Worm (Caenorhabditis elegans) whole organism, late embryonic: Measurements from ENCODE around the gene ift-43.

Source experiments
- C38D4.7 ChIP-seq: fragments of 200-800 bp; sonication (Bioruptor generic); optimal IDR thresholded peaks from 2 replicates; lab custom pipeline; 2018; ENCODE audit warnings: mild to moderate bottlenecking, missing genetic modification characterization, moderate library complexity, missing compliant biosample characterization
- T23F11.4 ChIP-seq: fragments of 200-800 bp; sonication (Bioruptor generic); optimal IDR thresholded peaks from 2 replicates; lab custom pipeline; 2018; ENCODE audit warnings: mild to moderate bottlenecking, missing genetic modification characterization, missing compliant biosample characterization
- Y22D7AL.16 ChIP-seq: sonication (generic microtip); optimal IDR thresholded peaks from 2 replicates; lab custom pipeline; 2016; ENCODE audit warnings: missing genetic modification characterization, missing compliant biosample characterization
- ahr-1 ChIP-seq: sonication (generic microtip); optimal IDR thresholded peaks from 2 replicates; lab custom pipeline; 2016; ENCODE audit warnings: missing genetic modification characterization, missing compliant biosample characterization
- ama-1 ChIP-seq: fragments of 150-350 bp; optimal IDR thresholded peaks from 2 replicates; lab custom pipeline; 2014
- ceh-14 ChIP-seq: sonication (generic microtip); optimal IDR thresholded peaks from 2 replicates; lab custom pipeline; 2016; ENCODE audit warnings: missing genotype, missing genetic modification characterization, missing compliant biosample characterization
- ceh-18 ChIP-seq: sonication (generic microtip); optimal IDR thresholded peaks from 2 replicates; lab custom pipeline; 2016; ENCODE audit warnings: missing genetic modification characterization, missing compliant biosample characterization
- ceh-2 ChIP-seq: sonication (generic microtip); optimal IDR thresholded peaks from 2 replicates; lab custom pipeline; 2016; ENCODE audit warnings: missing genotype, missing genetic modification characterization, missing compliant biosample characterization
- ceh-22 ChIP-seq: sonication (generic microtip); optimal IDR thresholded peaks from 2 replicates; lab custom pipeline; 2017; ENCODE audit warnings: missing biosample characterization, missing genetic modification characterization
- ceh-30 ChIP-seq: fragments of 150-350 bp; optimal IDR thresholded peaks from 2 replicates; lab custom pipeline; 2014; ENCODE audit warnings: missing biosample characterization, missing genetic modification characterization
- ceh-31 ChIP-seq: sonication (generic microtip); optimal IDR thresholded peaks from 2 replicates; lab custom pipeline; 2016; ENCODE audit warnings: missing genetic modification characterization, missing compliant biosample characterization
- ceh-34 ChIP-seq: sonication (generic microtip); optimal IDR thresholded peaks from 2 replicates; lab custom pipeline; 2016; ENCODE audit warnings: mild to moderate bottlenecking, missing genetic modification characterization, missing compliant biosample characterization
- ceh-45 ChIP-seq: fragments of 200-800 bp; sonication (Bioruptor generic); IDR thresholded peaks from 2 replicates; pipeline ENCODE4 v1.3.6; 2022; ENCODE audit warnings: missing genetic modification reagents, missing genetic modification characterization, missing compliant biosample characterization
- ceh-48 ChIP-seq: sonication (generic microtip); optimal IDR thresholded peaks from 2 replicates; lab custom pipeline; 2016; ENCODE audit warnings: missing genetic modification characterization, inconsistent platforms, missing compliant biosample characterization
- ceh-6 ChIP-seq: fragments of 200-800 bp; sonication (Bioruptor generic); optimal IDR thresholded peaks from 2 replicates; lab custom pipeline; 2018; ENCODE audit warnings: mild to moderate bottlenecking, missing genetic modification characterization, missing compliant biosample characterization
- ceh-9 ChIP-seq: sonication (generic microtip); optimal IDR thresholded peaks from 2 replicates; lab custom pipeline; 2016; ENCODE audit warnings: mild to moderate bottlenecking, missing genetic modification characterization, inconsistent platforms, missing compliant biosample characterization
- che-1 ChIP-seq: sonication (generic microtip); optimal IDR thresholded peaks from 2 replicates; lab custom pipeline; 2016; ENCODE audit warnings: mild to moderate bottlenecking, missing genetic modification characterization, missing compliant biosample characterization
- dmd-4 ChIP-seq: sonication (generic microtip); optimal IDR thresholded peaks from 2 replicates; lab custom pipeline; 2016; ENCODE audit warnings: borderline replicate concordance, missing genetic modification characterization, missing compliant biosample characterization
- dve-1 ChIP-seq: sonication (generic microtip); optimal IDR thresholded peaks from 2 replicates; lab custom pipeline; 2017; ENCODE audit warnings: antibody characterized with exemption, mild to moderate bottlenecking, missing genetic modification characterization, missing compliant biosample characterization
- ets-4 ChIP-seq: sonication (generic microtip); optimal IDR thresholded peaks from 2 replicates; lab custom pipeline; 2016; ENCODE audit warnings: missing genetic modification characterization, missing compliant biosample characterization
- eyg-1 ChIP-seq: sonication (generic microtip); optimal IDR thresholded peaks from 2 replicates; lab custom pipeline; 2016; ENCODE audit warnings: missing genotype, missing genetic modification characterization, missing compliant biosample characterization
- fax-1 ChIP-seq: sonication (generic microtip); optimal IDR thresholded peaks from 2 replicates; lab custom pipeline; 2016; ENCODE audit warnings: missing genotype, missing genetic modification characterization, missing compliant biosample characterization
- fkh-10 ChIP-seq: fragments of 150-350 bp; optimal IDR thresholded peaks from 2 replicates; lab custom pipeline; 2014; ENCODE audit warnings: missing biosample characterization, missing genetic modification reagents, missing genetic modification characterization
- fkh-6 ChIP-seq: sonication (generic microtip); optimal IDR thresholded peaks from 2 replicates; lab custom pipeline; 2016; ENCODE audit warnings: missing genetic modification characterization, missing compliant biosample characterization
- gmeb-2 ChIP-seq: sonication (generic microtip); optimal IDR thresholded peaks from 2 replicates; lab custom pipeline; 2016; ENCODE audit warnings: missing genetic modification characterization, inconsistent platforms, missing compliant biosample characterization
- hlh-13 ChIP-seq: fragments of 200-800 bp; sonication (Bioruptor generic); optimal IDR thresholded peaks from 2 replicates; lab custom pipeline; 2018; ENCODE audit warnings: mild to moderate bottlenecking, missing genetic modification characterization, missing compliant biosample characterization
- hlh-6 ChIP-seq: sonication (generic microtip); optimal IDR thresholded peaks from 2 replicates; lab custom pipeline; 2016; ENCODE audit warnings: missing genotype, missing genetic modification characterization, missing compliant biosample characterization
- lim-6 ChIP-seq: sonication (generic microtip); optimal IDR thresholded peaks from 2 replicates; lab custom pipeline; 2016; ENCODE audit warnings: missing genetic modification characterization, missing compliant biosample characterization
- lin-11 ChIP-seq: fragments of 200-800 bp; sonication (Bioruptor generic); optimal IDR thresholded peaks from 2 replicates; lab custom pipeline; 2018; ENCODE audit warnings: mild to moderate bottlenecking, missing genetic modification characterization, missing compliant biosample characterization
- madf-2 ChIP-seq: sonication (generic microtip); optimal IDR thresholded peaks from 2 replicates; lab custom pipeline; 2017; ENCODE audit warnings: missing genetic modification characterization, missing compliant biosample characterization
- mec-3 ChIP-seq: sonication (generic microtip); optimal IDR thresholded peaks from 2 replicates; lab custom pipeline; 2016; ENCODE audit warnings: borderline replicate concordance, missing genetic modification characterization, missing compliant biosample characterization
- nfya-1 ChIP-seq: sonication (generic microtip); optimal IDR thresholded peaks from 2 replicates; lab custom pipeline; 2017; ENCODE audit warnings: missing genetic modification characterization, mild to moderate bottlenecking, missing compliant biosample characterization, antibody characterized with exemption, moderate library complexity
- nhr-11 ChIP-seq: fragments of 150-350 bp; optimal IDR thresholded peaks from 2 replicates; lab custom pipeline; 2014; ENCODE audit warnings: missing biosample characterization, missing genetic modification characterization
- odd-2 ChIP-seq: sonication (generic microtip); optimal IDR thresholded peaks from 2 replicates; lab custom pipeline; 2017; ENCODE audit warnings: antibody characterized with exemption, mild to moderate bottlenecking, missing genetic modification characterization, missing compliant biosample characterization
- pag-3 ChIP-seq: sonication (generic microtip); optimal IDR thresholded peaks from 2 replicates; lab custom pipeline; 2016; ENCODE audit warnings: missing compliant biosample characterization, missing genetic modification characterization, borderline replicate concordance
- pax-1 ChIP-seq: fragments of 150-350 bp; optimal IDR thresholded peaks from 2 replicates; lab custom pipeline; 2014; ENCODE audit warnings: missing biosample characterization, missing genetic modification characterization
- pha-2 ChIP-seq: sonication (generic microtip); optimal IDR thresholded peaks from 2 replicates; lab custom pipeline; 2017; ENCODE audit warnings: mild to moderate bottlenecking, missing genetic modification characterization, missing compliant biosample characterization
- pha-4 ChIP-seq: fragments of 150-350 bp; optimal IDR thresholded peaks from 2 replicates; lab custom pipeline; 2018; ENCODE audit warnings: missing biosample characterization, missing genetic modification reagents, missing genetic modification characterization
- pros-1 ChIP-seq: fragments of 150-350 bp; optimal IDR thresholded peaks from 2 replicates; lab custom pipeline; 2014; ENCODE audit warnings: missing biosample characterization, missing genetic modification reagents, missing genetic modification characterization
- sox-2 ChIP-seq: fragments of 200-800 bp; sonication (Bioruptor generic); IDR thresholded peaks from 2 replicates; pipeline ENCODE4 v1.3.6; 2022; ENCODE audit warnings: missing genetic modification reagents, missing genetic modification characterization, missing compliant biosample characterization
- sox-4 ChIP-seq: sonication (generic microtip); optimal IDR thresholded peaks from 2 replicates; lab custom pipeline; 2017; ENCODE audit warnings: mild to moderate bottlenecking, missing genetic modification characterization, inconsistent platforms, missing compliant biosample characterization
- syd-9 ChIP-seq: sonication (generic microtip); optimal IDR thresholded peaks from 2 replicates; lab custom pipeline; 2016; ENCODE audit warnings: mild to moderate bottlenecking, missing genetic modification characterization, moderate library complexity, missing compliant biosample characterization
- tbx-2 ChIP-seq: sonication (generic microtip); optimal IDR thresholded peaks from 2 replicates; lab custom pipeline; 2016; ENCODE audit warnings: missing genetic modification characterization, missing compliant biosample characterization
- tbx-7 ChIP-seq: sonication (generic microtip); optimal IDR thresholded peaks from 2 replicates; lab custom pipeline; 2016; ENCODE audit warnings: missing genotype, missing genetic modification characterization, missing compliant biosample characterization
- ttx-3 ChIP-seq: sonication (generic microtip); optimal IDR thresholded peaks from 2 replicates; lab custom pipeline; 2016; ENCODE audit warnings: missing genetic modification reagents, missing genetic modification characterization, missing compliant biosample characterization
- unc-3 ChIP-seq, 2 experiments: fragments of 200-800 bp in 1 of 2; sonication (Bioruptor generic) in 1 of 2; sonication (generic microtip) in 1 of 2; conservative IDR thresholded peaks in 1 of 2; optimal IDR thresholded peaks in 1 of 2; 2 replicates each; pipeline versions ENCODE4 v1.3.6 to Lab custom; 2016 to 2022; ENCODE audit warnings: missing compliant biosample characterization in 2 of 2, missing genetic modification characterization in 2 of 2, missing genetic modification reagents in 1 of 2
- unc-42 ChIP-seq: sonication (generic microtip); optimal IDR thresholded peaks from 2 replicates; lab custom pipeline; 2016; ENCODE audit warnings: missing genotype, missing genetic modification characterization, missing compliant biosample characterization
- unc-86 ChIP-seq: sonication (generic microtip); optimal IDR thresholded peaks from 2 replicates; lab custom pipeline; 2016; ENCODE audit warnings: missing genetic modification characterization, missing compliant biosample characterization
- zip-5 ChIP-seq: sonication (generic microtip); optimal IDR thresholded peaks from 2 replicates; lab custom pipeline; 2016; ENCODE audit warnings: missing genetic modification characterization, missing compliant biosample characterization
- ztf-16 ChIP-seq: sonication (generic microtip); optimal IDR thresholded peaks from 2 replicates; lab custom pipeline; 2017; ENCODE audit warnings: missing genetic modification characterization, missing compliant biosample characterization

Gene ift-43

DNA sequence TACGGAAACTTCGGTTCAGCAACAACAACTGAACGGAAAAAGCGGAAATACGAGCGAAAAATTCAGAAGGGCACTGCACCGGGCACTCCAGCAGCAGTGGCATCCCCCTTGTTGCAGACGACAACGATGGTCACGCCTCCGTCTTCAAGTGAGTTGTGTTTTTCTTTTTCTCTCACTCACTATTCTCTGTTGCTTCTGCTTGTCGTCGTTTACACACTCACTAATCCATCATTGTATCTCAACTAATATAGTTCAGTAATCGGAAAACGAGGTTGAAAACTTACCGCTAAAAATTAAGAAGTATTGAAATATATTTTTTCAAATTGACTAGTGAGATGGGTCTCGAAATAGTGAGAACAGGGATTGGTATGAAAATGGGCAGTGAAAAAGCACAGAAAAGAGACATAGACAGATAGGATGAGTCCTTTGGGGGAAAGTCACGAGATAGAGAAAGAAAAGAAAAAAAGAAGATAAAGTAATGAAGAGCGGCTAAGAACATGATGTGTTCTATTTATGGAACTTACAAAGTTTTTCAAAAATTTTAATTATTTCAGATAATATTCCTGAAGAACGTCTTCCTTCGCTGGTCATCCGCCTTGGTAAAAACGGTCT is 2.7 kb upstream of the ift-43 start:
- no peak for TF ChIP-seq ceh-18 (tag; lab: Kevin White, UChicago)
- TF ChIP-seq ceh-48, result no peak
- peak; percentile 10 for TF ChIP-seq ceh-14 (tag; lab: Kevin White, UChicago)
- no peak for TF ChIP-seq odd-2 (tag; lab: Kevin White, UChicago)
- TF ChIP-seq unc-42 (tag; lab: Kevin White, UChicago), result peak; percentile 12

ce11 chrII:5661735-5662177 is 1.2 kb upstream of the ift-43 start:
- TF ChIP-seq ceh-45 (GFP tag; lab: Robert Waterston, UW) (peak; percentile 87), sox-2 (GFP tag; lab: Robert Waterston, UW) (peak; percentile 52; the same call in 1 of the 2 replicates), tbx-7 (tag; lab: Kevin White, UChicago) (peak; percentile 23), C38D4.7 (GFP tag; lab: Kevin White, UChicago) (peak; percentile 73), fkh-10 (GFP tag; lab: Kevin White, UChicago) (no peak), pag-3 (tag; lab: Kevin White, UChicago) (no peak), tbx-2 (tag; lab: Kevin White, UChicago) (peak; percentile 85), che-1 (tag; lab: Kevin White, UChicago) (peak; percentile 63), ceh-30 (tag; lab: Kevin White, UChicago) (peak; percentile 44), nfya-1 (tag; lab: Kevin White, UChicago) (peak; percentile 97), hlh-6 (tag; lab: Kevin White, UChicago) (peak; percentile 22), fkh-6 (no peak), T23F11.4 (GFP tag; lab: Kevin White, UChicago) (peak; percentile 87), pax-1 (tag; lab: Kevin White, UChicago) (peak; percentile 5), eyg-1 (tag; lab: Kevin White, UChicago) (no peak), ceh-22 (tag; lab: Kevin White, UChicago) (peak; percentile 68), pha-2 (tag; lab: Kevin White, UChicago) (no peak), unc-3 (GFP tag; conservative IDR thresholded peaks at IDR 0.05; lab: Robert Waterston, UW) (peak; percentile 93), unc-3 (tag; optimal IDR thresholded peaks at IDR 0.05; lab: Kevin White, UChicago) (no peak), sox-4 (tag; lab: Kevin White, UChicago) (peak; percentile 83), ahr-1 (peak; percentile 55), ceh-34 (tag; lab: Kevin White, UChicago) (peak; percentile 90), ttx-3 (no peak), lin-11 (tag; lab: Kevin White, UChicago) (peak; percentile 67), unc-86 (peak; percentile 72), ama-1 (lab: Kevin White, UChicago) (peak; percentile 98), pros-1 (tag; lab: Kevin White, UChicago) (peak; percentile 92), lim-6 (tag; lab: Kevin White, UChicago) (peak; percentile 78), hlh-13 (GFP tag; lab: Kevin White, UChicago) (peak; percentile 45), fax-1 (tag; lab: Kevin White, UChicago) (peak; percentile 30), ceh-6 (peak; percentile 56), gmeb-2 (peak; percentile 70), unc-42 (tag; lab: Kevin White, UChicago) (peak; percentile 36), syd-9 (peak; percentile 44), dmd-4 (tag; lab: Kevin White, UChicago) (peak; percentile 61), ceh-9 (tag; lab: Kevin White, UChicago) (no peak), nhr-11 (tag; lab: Kevin White, UChicago) (peak; percentile 38), ceh-2 (tag; lab: Kevin White, UChicago) (peak; percentile 54), ztf-16 (tag; lab: Kevin White, UChicago) (no peak), ceh-48 (peak; percentile 74), ceh-31 (peak; percentile 89), dve-1 (tag; lab: Kevin White, UChicago) (peak; percentile 90), zip-5 (tag; lab: Kevin White, UChicago) (no peak), mec-3 (tag; lab: Kevin White, UChicago) (peak; percentile 48), madf-2 (tag; lab: Kevin White, UChicago) (peak; percentile 75), pha-4 (tag; lab: Kevin White, UChicago) (no peak), ets-4 (peak; percentile 43), Y22D7AL.16 (tag; lab: Kevin White, UChicago) (peak; percentile 78)
